Worm (Caenorhabditis elegans): Measurements from ENCODE around the gene nlp-22.

ce11 chrX:2372134-2372533 lies 30.2 kb upstream of the nlp-22 start:
- TF ChIP-seq flt-1 (GFP tag; IDR thresholded peaks at IDR 0.05) (no peak), ceh-36 (tag; optimal IDR thresholded peaks at IDR 0.05) (no peak), F13C5.2 (tag; optimal IDR thresholded peaks at IDR 0.05) (no peak), ama-1 (optimal IDR thresholded peaks at IDR 0.05) (no peak), tra-4 (tag; optimal IDR thresholded peaks at IDR 0.05) (no peak), pes-1 (GFP tag; IDR thresholded peaks at IDR 0.05) (no peak), hmg-4 (GFP tag; optimal IDR thresholded peaks at IDR 0.05) (no peak), sea-1 (GFP tag; conservative IDR thresholded peaks at IDR 0.05) (no peak), hnd-1 (tag; optimal IDR thresholded peaks at IDR 0.05) (no peak), ets-7 (tag; optimal IDR thresholded peaks at IDR 0.05) (no peak), B0310.2 (tag; optimal IDR thresholded peaks at IDR 0.05) (no peak), hmbx-1 (tag; optimal IDR thresholded peaks at IDR 0.05) (no peak), tbx-11 (GFP tag; IDR thresholded peaks at IDR 0.05) (no peak)

Data from whole organism, early embryonic.